Fruit fly (Drosophila melanogaster): ENCODE results near the gene Ddx1.

The Ddx1 gene

dm6 chr3L:22276614-22277013 lies 13.4 kb downstream of the Ddx1 start (continued):
- TF ChIP-seq tup (GFP tag; optimal IDR thresholded peaks at IDR 0.05), result no peak
- peak; percentile 13 for TF ChIP-seq Xbp1 (GFP tag; optimal IDR thresholded peaks at IDR 0.05)
- TF ChIP-seq sim (GFP tag; IDR thresholded peaks at IDR 0.05), result no peak
- TF ChIP-seq CG34224 (GFP tag; IDR thresholded peaks at IDR 0.05; ENCODE audit: partially characterized antibody), result no peak
- no peak for TF ChIP-seq aop (GFP tag; IDR thresholded peaks at IDR 0.05)
- no peak for TF ChIP-seq CG10543 (GFP tag; optimal IDR thresholded peaks at IDR 0.05)
- TF ChIP-seq bsh (GFP tag; optimal IDR thresholded peaks at IDR 0.05), result no peak
- TF ChIP-seq CG18599 (GFP tag; optimal IDR thresholded peaks at IDR 0.05), result no peak
- TF ChIP-seq PHDP (tag; optimal IDR thresholded peaks at IDR 0.05), result peak; percentile 62
- TF ChIP-seq CG4360 (GFP tag; IDR thresholded peaks at IDR 0.05), result no peak
- no peak for TF ChIP-seq CG9437 (GFP tag; optimal IDR thresholded peaks at IDR 0.05)
- TF ChIP-seq Oli (tag; optimal IDR thresholded peaks at IDR 0.05), result peak; percentile 34
- TF ChIP-seq Mes4 (GFP tag; optimal IDR thresholded peaks at IDR 0.05), result no peak
- TF ChIP-seq Lim3 (GFP tag; IDR thresholded peaks at IDR 0.05), result no peak
- peak; percentile 58 for TF ChIP-seq CG13424 (tag; optimal IDR thresholded peaks at IDR 0.05)
- TF ChIP-seq ssp (GFP tag; IDR thresholded peaks at IDR 0.05), result no peak
- TF ChIP-seq Sin3A (optimal IDR thresholded peaks at IDR 0.05), result no peak
- TF ChIP-seq ems (GFP tag; optimal IDR thresholded peaks at IDR 0.05), result no peak
- no peak for TF ChIP-seq CG2712 (tag; optimal IDR thresholded peaks at IDR 0.05)
- TF ChIP-seq slbo (GFP tag; IDR thresholded peaks at IDR 0.05), result peak; percentile 66
- TF ChIP-seq rib (GFP tag; IDR thresholded peaks at IDR 0.05), result no peak
- TF ChIP-seq CG12219 (GFP tag; optimal IDR thresholded peaks at IDR 0.05), result peak; percentile 20
- TF ChIP-seq pum (GFP tag; optimal IDR thresholded peaks at IDR 0.05), result no peak
- TF ChIP-seq jing (GFP tag; optimal IDR thresholded peaks at IDR 0.05), result no peak
- TF ChIP-seq CG5180 (GFP tag; optimal IDR thresholded peaks at IDR 0.05), result no peak
- TF ChIP-seq CG3726 (GFP tag; IDR thresholded peaks at IDR 0.05), result no peak
- TF ChIP-seq schlank (tag; optimal IDR thresholded peaks at IDR 0.05), result no peak
- no peak for TF ChIP-seq Jarid2 (GFP tag; optimal IDR thresholded peaks at IDR 0.05)
- TF ChIP-seq CG10565 (GFP tag; optimal IDR thresholded peaks at IDR 0.05), result no peak
- TF ChIP-seq CG16815 (GFP tag; optimal IDR thresholded peaks at IDR 0.05), result no peak
- TF ChIP-seq Awh (GFP tag; IDR thresholded peaks at IDR 0.05), result no peak
- peak; percentile 49 for TF ChIP-seq fd3F (GFP tag; optimal IDR thresholded peaks at IDR 0.05)
- no peak for TF ChIP-seq CG6175 (GFP tag; IDR thresholded peaks at IDR 0.05)
- no peak for TF ChIP-seq dan (GFP tag; IDR thresholded peaks at IDR 0.05)
- TF ChIP-seq CG6689 (GFP tag; IDR thresholded peaks at IDR 0.05), result peak; percentile 37; the same call in 1 of the 2 replicates
- no peak for TF ChIP-seq CG32772 (GFP tag; IDR thresholded peaks at IDR 0.05)
- no peak for TF ChIP-seq HHEX (GFP tag; optimal IDR thresholded peaks at IDR 0.05)
- TF ChIP-seq Atf6 (GFP tag; IDR thresholded peaks at IDR 0.05), result peak; percentile 56; the same call in 1 of the 2 replicates
- TF ChIP-seq CHES-1-like (GFP tag; optimal IDR thresholded peaks at IDR 0.05), result no peak
- no peak for TF ChIP-seq ac (GFP tag; optimal IDR thresholded peaks at IDR 0.05)
- TF ChIP-seq pzg (GFP tag; optimal IDR thresholded peaks at IDR 0.05), result no peak
- TF ChIP-seq seq (GFP tag; IDR thresholded peaks at IDR 0.05), result peak; percentile 17; the same call in 1 of the 2 replicates
- no peak for TF ChIP-seq Adf1 (GFP tag; IDR thresholded peaks at IDR 0.05)
- no peak for TF ChIP-seq shn (GFP tag; optimal IDR thresholded peaks at IDR 0.05)
- no peak for TF ChIP-seq bigmax (GFP tag; optimal IDR thresholded peaks at IDR 0.05)
- TF ChIP-seq CG10274 (GFP tag; optimal IDR thresholded peaks at IDR 0.05), result no peak
- no peak for TF ChIP-seq HLHmδ (GFP tag; optimal IDR thresholded peaks at IDR 0.05)
- no peak for TF ChIP-seq Ets65A (GFP tag)
- TF ChIP-seq Sry-δ (GFP tag; optimal IDR thresholded peaks at IDR 0.05), result no peak
- TF ChIP-seq ewg (GFP tag; optimal IDR thresholded peaks at IDR 0.05), result no peak
- TF ChIP-seq croc (GFP tag; conservative IDR thresholded peaks at IDR 0.05), result no peak
- TF ChIP-seq Camta (GFP tag; optimal IDR thresholded peaks at IDR 0.05), result no peak
